Worm (Caenorhabditis elegans) whole organism, young adult: ENCODE measurements around the gene pkg-2.

Source experiments
- B0261.1 ChIP-seq: sonication (generic microtip); optimal IDR thresholded peaks from 2 replicates; lab custom pipeline; 2016; ENCODE audit warnings: mild to moderate bottlenecking, missing genetic modification characterization, moderate library complexity, missing compliant biosample characterization
- B0336.3 ChIP-seq: fragments of 200-800 bp; sonication (Bioruptor generic); IDR thresholded peaks from 2 replicates; pipeline ENCODE4 v1.3.6; 2022; ENCODE audit warnings: missing genetic modification characterization, missing compliant biosample characterization
- C17E4.6 ChIP-seq: fragments of 200-800 bp; sonication (Bioruptor generic); IDR thresholded peaks from 2 replicates; pipeline ENCODE4 v1.3.6; 2022; ENCODE audit warnings: missing genetic modification reagents, missing genetic modification characterization, missing compliant biosample characterization
- F22D6.2 ChIP-seq: sonication (generic microtip); optimal IDR thresholded peaks from 2 replicates; lab custom pipeline; 2016; ENCODE audit warnings: mild to moderate bottlenecking, missing genetic modification characterization, missing compliant biosample characterization
- F23B12.7 ChIP-seq: sonication (generic microtip); optimal IDR thresholded peaks from 2 replicates; lab custom pipeline; 2017; ENCODE audit warnings: missing genetic modification characterization, mild to moderate bottlenecking, missing compliant biosample characterization, antibody characterized with exemption, moderate library complexity; ENCODE audit not compliant: insufficient read depth
- F37B4.10 ChIP-seq: fragments of 200-800 bp; sonication (Bioruptor generic); IDR thresholded peaks from 2 replicates; pipeline ENCODE4 v1.3.6; 2022; ENCODE audit warnings: missing genetic modification characterization, missing compliant biosample characterization
- F52B5.7 ChIP-seq: sonication (generic microtip); optimal IDR thresholded peaks from 2 replicates; lab custom pipeline; 2016; ENCODE audit warnings: mild to moderate bottlenecking, missing genetic modification characterization, missing compliant biosample characterization
- K11D2.4 ChIP-seq: fragments of 200-800 bp; sonication (Bioruptor generic); IDR thresholded peaks from 2 replicates; pipeline ENCODE4 v1.3.6; 2022; ENCODE audit warnings: missing genetic modification reagents, missing genetic modification characterization, missing compliant biosample characterization
- K12H6.12 ChIP-seq: fragments of 200-800 bp; sonication (Bioruptor generic); optimal IDR thresholded peaks from 2 replicates; lab custom pipeline; 2018; ENCODE audit warnings: mild to moderate bottlenecking, missing genetic modification characterization, missing compliant biosample characterization
- Y56A3A.18 ChIP-seq: fragments of 200-800 bp; sonication (Bioruptor generic); IDR thresholded peaks from 2 replicates; pipeline ENCODE4 v1.3.6; 2022; ENCODE audit warnings: missing genetic modification reagents, missing genetic modification characterization, missing compliant biosample characterization
- Y67H2A.10 ChIP-seq: fragments of 200-800 bp; sonication (Bioruptor generic); conservative IDR thresholded peaks from 2 replicates; pipeline ENCODE4 v1.3.6; 2022; ENCODE audit warnings: missing genetic modification reagents, missing genetic modification characterization, missing compliant biosample characterization
- aptf-2 ChIP-seq: fragments of 200-800 bp; sonication (Bioruptor generic); conservative IDR thresholded peaks from 2 replicates; pipeline ENCODE4 v1.3.6; 2022; ENCODE audit warnings: missing genetic modification reagents, missing genetic modification characterization, missing compliant biosample characterization
- atf-7 ChIP-seq: sonication (generic microtip); optimal IDR thresholded peaks from 2 replicates; lab custom pipeline; 2017; ENCODE audit warnings: mild to moderate bottlenecking, missing genetic modification characterization, missing compliant biosample characterization
- athp-1 ChIP-seq: sonication (generic microtip); optimal IDR thresholded peaks from 2 replicates; lab custom pipeline; 2017; ENCODE audit warnings: mild to moderate bottlenecking, missing genetic modification characterization, missing compliant biosample characterization
- bed-1 ChIP-seq: fragments of 200-800 bp; sonication (Bioruptor generic); IDR thresholded peaks from 2 replicates; pipeline ENCODE4 v1.3.6; 2022; ENCODE audit warnings: missing genetic modification reagents, missing genetic modification characterization, missing compliant biosample characterization
- ceh-40 ChIP-seq: fragments of 200-800 bp; sonication (Bioruptor generic); IDR thresholded peaks from 2 replicates; pipeline ENCODE4 v1.3.6; 2022; ENCODE audit warnings: missing genetic modification characterization, missing compliant biosample characterization
- egl-18 ChIP-seq: fragments of 200-800 bp; sonication (Bioruptor generic); IDR thresholded peaks from 2 replicates; pipeline ENCODE4 v1.3.6; 2022; ENCODE audit warnings: missing genetic modification reagents, missing genetic modification characterization, missing compliant biosample characterization
- egl-44 ChIP-seq: fragments of 200-800 bp; sonication (Bioruptor generic); IDR thresholded peaks from 2 replicates; pipeline ENCODE4 v1.3.6; 2022; ENCODE audit warnings: missing genetic modification reagents, missing genetic modification characterization, missing compliant biosample characterization
- ekl-4 ChIP-seq: fragments of 200-800 bp; sonication (Bioruptor generic); IDR thresholded peaks from 2 replicates; pipeline ENCODE4 v1.3.6; 2022; ENCODE audit warnings: missing genetic modification reagents, missing genetic modification characterization, missing compliant biosample characterization
- gei-17 ChIP-seq: fragments of 200-800 bp; sonication (Bioruptor generic); optimal IDR thresholded peaks from 2 replicates; lab custom pipeline; 2018; ENCODE audit warnings: mild to moderate bottlenecking, missing genetic modification characterization, missing compliant biosample characterization
- him-1 ChIP-seq: sonication (generic microtip); optimal IDR thresholded peaks from 2 replicates; lab custom pipeline; 2016; ENCODE audit warnings: missing genotype, missing genetic modification reagents, missing genetic modification characterization, missing compliant biosample characterization
- hlh-12 ChIP-seq: sonication (generic microtip); optimal IDR thresholded peaks from 2 replicates; lab custom pipeline; 2016; ENCODE audit warnings: missing genetic modification characterization, missing compliant biosample characterization
- hmg-1.2 ChIP-seq: fragments of 200-800 bp; sonication (Bioruptor generic); IDR thresholded peaks from 2 replicates; pipeline ENCODE4 v1.3.6; 2022; ENCODE audit warnings: missing genetic modification reagents, missing genetic modification characterization, missing compliant biosample characterization
- lag-1 ChIP-seq: fragments of 200-800 bp; sonication (Bioruptor generic); IDR thresholded peaks from 2 replicates; pipeline ENCODE4 v1.3.6; 2022; ENCODE audit warnings: missing genetic modification reagents, missing genetic modification characterization, missing compliant biosample characterization
- lin-26 ChIP-seq: fragments of 200-800 bp; sonication (Bioruptor generic); IDR thresholded peaks from 2 replicates; pipeline ENCODE4 v1.3.6; 2022; ENCODE audit warnings: missing genetic modification reagents, missing genetic modification characterization, missing compliant biosample characterization
- lin-35 ChIP-seq, 3 experiments: fragments of 150-350 bp in 2 of 3; sonication (generic microtip) in 1 of 3; optimal IDR thresholded peaks; 2 replicates each; lab custom pipeline; 2014 to 2018; ENCODE audit warnings: missing biosample characterization in 3 of 3, missing genetic modification characterization in 3 of 3, missing genetic modification reagents in 3 of 3
- lin-40 ChIP-seq: sonication (generic microtip); optimal IDR thresholded peaks from 2 replicates; lab custom pipeline; 2016; ENCODE audit warnings: missing genetic modification characterization, mild to moderate bottlenecking, missing compliant biosample characterization, missing genotype, missing genetic modification reagents
- lsl-1 ChIP-seq: fragments of 200-800 bp; sonication (Bioruptor generic); optimal IDR thresholded peaks from 2 replicates; lab custom pipeline; 2018; ENCODE audit warnings: mild to moderate bottlenecking, missing genetic modification characterization, moderate library complexity, missing compliant biosample characterization
- madf-6 ChIP-seq: fragments of 200-800 bp; sonication (Bioruptor generic); IDR thresholded peaks from 2 replicates; pipeline ENCODE4 v1.3.6; 2022; ENCODE audit warnings: missing genetic modification reagents, missing genetic modification characterization, missing compliant biosample characterization
- madf-8 ChIP-seq: fragments of 200-800 bp; sonication (Bioruptor generic); conservative IDR thresholded peaks from 2 replicates; pipeline ENCODE4 v1.3.6; 2022; ENCODE audit warnings: missing genetic modification reagents, missing genetic modification characterization, missing compliant biosample characterization
- mes-4 ChIP-seq: sonication (generic microtip); optimal IDR thresholded peaks from 2 replicates; lab custom pipeline; 2016; ENCODE audit warnings: missing genotype, missing genetic modification characterization, missing compliant biosample characterization
- nfya-1 ChIP-seq: sonication (generic microtip); optimal IDR thresholded peaks from 2 replicates; lab custom pipeline; 2017; ENCODE audit warnings: antibody characterized with exemption, missing compliant biosample characterization, missing genetic modification characterization, borderline replicate concordance; ENCODE audit not compliant: insufficient read depth
- nhr-27 ChIP-seq: fragments of 200-800 bp; sonication (Bioruptor generic); optimal IDR thresholded peaks from 2 replicates; lab custom pipeline; 2018; ENCODE audit warnings: mild to moderate bottlenecking, missing genetic modification characterization, moderate library complexity, missing compliant biosample characterization
- pbrm-1 ChIP-seq: fragments of 200-800 bp; sonication (Bioruptor generic); IDR thresholded peaks from 2 replicates; pipeline ENCODE4 v1.3.6; 2022; ENCODE audit warnings: missing genetic modification reagents, missing genetic modification characterization, missing compliant biosample characterization
- rcor-1 ChIP-seq: fragments of 200-800 bp; sonication (Bioruptor generic); IDR thresholded peaks from 2 replicates; pipeline ENCODE4 v1.3.6; 2022; ENCODE audit warnings: missing genetic modification reagents, missing genetic modification characterization, missing compliant biosample characterization
- rec-8 ChIP-seq, 2 experiments: sonication (generic microtip); optimal IDR thresholded peaks; 2 replicates each; lab custom pipeline; 2016; ENCODE audit warnings: mild to moderate bottlenecking in 2 of 2, missing genetic modification characterization in 2 of 2, missing genetic modification reagents in 2 of 2, missing genotype in 2 of 2, missing biosample characterization in 1 of 2, missing compliant biosample characterization in 1 of 2, moderate library complexity in 1 of 2
- repo-1 ChIP-seq: sonication (generic microtip); optimal IDR thresholded peaks from 2 replicates; lab custom pipeline; 2017; ENCODE audit warnings: mild to moderate bottlenecking, missing genetic modification characterization, missing compliant biosample characterization
- sea-2 ChIP-seq: fragments of 200-800 bp; sonication (Bioruptor generic); IDR thresholded peaks from 2 replicates; pipeline ENCODE4 v1.3.6; 2022; ENCODE audit warnings: missing genetic modification characterization, missing compliant biosample characterization
- snpc-1.3 ChIP-seq: sonication (generic microtip); optimal IDR thresholded peaks from 2 replicates; lab custom pipeline; 2017; ENCODE audit warnings: missing genetic modification characterization, mild to moderate bottlenecking, missing compliant biosample characterization, antibody characterized with exemption, moderate library complexity, missing genotype, missing genetic modification reagents; ENCODE audit not compliant: insufficient read depth
- somi-1 ChIP-seq: fragments of 200-800 bp; sonication (Bioruptor generic); optimal IDR thresholded peaks from 2 replicates; lab custom pipeline; 2018; ENCODE audit warnings: mild to moderate bottlenecking, missing genetic modification characterization, missing compliant biosample characterization
- sptf-2 ChIP-seq: fragments of 200-800 bp; sonication (Bioruptor generic); optimal IDR thresholded peaks from 2 replicates; lab custom pipeline; 2018; ENCODE audit warnings: mild to moderate bottlenecking, missing genetic modification characterization, missing compliant biosample characterization
- tbx-9 ChIP-seq: sonication (generic microtip); optimal IDR thresholded peaks from 2 replicates; lab custom pipeline; 2016; ENCODE audit warnings: borderline replicate concordance, missing genetic modification characterization, inconsistent platforms, missing compliant biosample characterization
- ztf-18 ChIP-seq: sonication (generic microtip); optimal IDR thresholded peaks from 2 replicates; lab custom pipeline; 2016; ENCODE audit warnings: missing genotype, mild to moderate bottlenecking, missing genetic modification characterization, missing compliant biosample characterization
- ztf-26 ChIP-seq: sonication (generic microtip); optimal IDR thresholded peaks from 2 replicates; lab custom pipeline; 2017; ENCODE audit warnings: missing genetic modification characterization, missing compliant biosample characterization
- ztf-28 ChIP-seq: fragments of 200-800 bp; sonication (Bioruptor generic); IDR thresholded peaks from 2 replicates; pipeline ENCODE4 v1.3.6; 2022; ENCODE audit warnings: missing genetic modification reagents, missing genetic modification characterization, missing compliant biosample characterization

Gene pkg-2

DNA sequence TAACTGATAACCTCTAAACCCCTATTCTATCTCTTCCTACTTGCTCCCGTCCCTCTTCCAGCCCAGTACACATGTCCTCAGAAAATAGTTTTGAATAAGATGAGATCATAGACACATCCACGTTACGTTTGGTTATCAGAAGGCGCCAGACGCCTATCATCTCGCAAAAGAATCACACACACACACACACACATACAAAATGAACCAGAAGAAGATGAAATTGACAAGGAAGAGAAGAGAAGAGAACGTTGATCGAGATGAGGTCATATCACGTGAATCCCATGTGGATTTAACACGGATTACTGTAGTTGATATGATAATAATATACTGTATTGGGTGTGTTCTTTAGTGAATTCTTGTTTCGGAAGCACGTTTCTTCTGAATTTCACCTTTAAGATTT is 5.4 kb downstream of the pkg-2 start:
- no peak for TF ChIP-seq lag-1 (GFP tag; lab: Robert Waterston, UW)
- TF ChIP-seq madf-6 (GFP tag; lab: Robert Waterston, UW), result no peak
- TF ChIP-seq lin-26 (GFP tag; lab: Robert Waterston, UW), result 0 out of 2 replicates have a peak, but pooled peaks have one; percentile 40
- TF ChIP-seq repo-1 (tag; lab: Kevin White, UChicago), result no peak
- peak; percentile 67 for TF ChIP-seq somi-1 (GFP tag; lab: Kevin White, UChicago)
- no peak for TF ChIP-seq ztf-28 (GFP tag; lab: Robert Waterston, UW)
- TF ChIP-seq lin-40 (tag; lab: Kevin White, UChicago), result peak; percentile 21
- peak; percentile 16 for TF ChIP-seq K12H6.12
- no peak for TF ChIP-seq egl-44
- TF ChIP-seq, all 124 proteins: peak for 4

ce11 chrIV:8526579-8526978 is 5.9 kb downstream of the pkg-2 start:
- TF ChIP-seq ekl-4 (GFP tag; lab: Robert Waterston, UW), result no peak
- TF ChIP-seq hmg-1.2, result no peak
- no peak for TF ChIP-seq him-1
- no peak for TF ChIP-seq F52B5.7 (tag; lab: Kevin White, UChicago)
- no peak for TF ChIP-seq aptf-2
- TF ChIP-seq rcor-1 (GFP tag; lab: Robert Waterston, UW), result no peak
- no peak for TF ChIP-seq tbx-9

DNA sequence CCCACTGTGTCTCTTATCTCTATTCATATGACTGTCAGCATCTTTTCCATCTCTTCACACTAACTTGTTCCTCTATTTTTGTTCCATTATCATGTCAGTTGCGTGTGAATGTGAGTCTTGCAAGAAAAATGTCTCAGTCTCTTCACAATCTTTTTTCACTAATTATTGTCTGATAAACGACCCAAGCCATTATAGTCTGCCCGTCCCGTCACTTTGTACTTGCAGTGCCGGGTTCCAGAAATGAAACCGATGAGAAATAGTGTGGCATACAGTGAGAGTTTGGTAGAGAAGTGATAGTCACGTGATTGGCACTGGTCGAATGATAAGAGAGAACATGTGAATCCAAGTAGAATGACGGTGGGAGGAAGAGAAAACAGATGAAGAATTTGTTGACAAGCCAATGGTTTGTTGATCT is 6.9 kb downstream of the pkg-2 start:
- no peak for TF ChIP-seq snpc-1.3 (tag; lab: Kevin White, UChicago)
- TF ChIP-seq hlh-12 (tag; lab: Kevin White, UChicago), result no peak
- TF ChIP-seq lsl-1, result no peak
- no peak for TF ChIP-seq aptf-2
- TF ChIP-seq hmg-1.2, result peak; percentile 75
- TF ChIP-seq mes-4 (tag; lab: Kevin White, UChicago), result no peak
- TF ChIP-seq F22D6.2 (tag; lab: Kevin White, UChicago), result peak; percentile 93
- TF ChIP-seq nhr-27 (tag; lab: Kevin White, UChicago), result no peak
- no peak for TF ChIP-seq rec-8 (tag; optimal IDR thresholded peaks at IDR 0.05; lab: Kevin White, UChicago)
- no peak for TF ChIP-seq athp-1
- peak; percentile 22 for TF ChIP-seq sptf-2 (GFP tag; lab: Kevin White, UChicago)
- TF ChIP-seq sea-2 (GFP tag; lab: Robert Waterston, UW), result no peak
- peak; percentile 81 for TF ChIP-seq B0336.3 (GFP tag; lab: Robert Waterston, UW)
- no peak for TF ChIP-seq bed-1 (GFP tag; lab: Robert Waterston, UW)
- peak; percentile 93 for TF ChIP-seq ztf-26 (tag; lab: Kevin White, UChicago)
- TF ChIP-seq pbrm-1 (GFP tag; lab: Robert Waterston, UW), result no peak; the same call in 1 of the 2 replicates
- no peak for TF ChIP-seq F23B12.7 (tag; lab: Kevin White, UChicago)
- no peak for TF ChIP-seq Y56A3A.18 (GFP tag; lab: Robert Waterston, UW)
- TF ChIP-seq ceh-40 (GFP tag; lab: Robert Waterston, UW), result no peak
- TF ChIP-seq rcor-1 (GFP tag; lab: Robert Waterston, UW), result no peak
- TF ChIP-seq nfya-1, result no peak
- peak in 1 of 3 experiments; percentile 14 for TF ChIP-seq lin-35 (GFP tag; optimal IDR thresholded peaks at IDR 0.05; lab: Kevin White, UChicago)
- TF ChIP-seq gei-17 (GFP tag; lab: Kevin White, UChicago), result peak; percentile 70
- no peak for TF ChIP-seq Y67H2A.10
- TF ChIP-seq egl-18, result no peak
- TF ChIP-seq atf-7, result peak; percentile 98
- peak; percentile 62; the same call in 1 of the 2 replicates for TF ChIP-seq K11D2.4 (GFP tag; lab: Robert Waterston, UW)
- no peak for TF ChIP-seq B0261.1
- TF ChIP-seq ekl-4 (GFP tag; lab: Robert Waterston, UW), result no peak
- TF ChIP-seq lin-40 (tag; lab: Kevin White, UChicago), result peak; percentile 93
- TF ChIP-seq madf-8, result no peak
- 0 out of 2 replicates have a peak, but pooled peaks have one; percentile 66 for TF ChIP-seq F37B4.10 (GFP tag; lab: Robert Waterston, UW)
- TF ChIP-seq ztf-18, result no peak
- no peak for TF ChIP-seq C17E4.6 (GFP tag; lab: Robert Waterston, UW)
